Fruit fly (Drosophila melanogaster): ENCODE results near the gene CG9547.

The CG9547 gene

DNA sequence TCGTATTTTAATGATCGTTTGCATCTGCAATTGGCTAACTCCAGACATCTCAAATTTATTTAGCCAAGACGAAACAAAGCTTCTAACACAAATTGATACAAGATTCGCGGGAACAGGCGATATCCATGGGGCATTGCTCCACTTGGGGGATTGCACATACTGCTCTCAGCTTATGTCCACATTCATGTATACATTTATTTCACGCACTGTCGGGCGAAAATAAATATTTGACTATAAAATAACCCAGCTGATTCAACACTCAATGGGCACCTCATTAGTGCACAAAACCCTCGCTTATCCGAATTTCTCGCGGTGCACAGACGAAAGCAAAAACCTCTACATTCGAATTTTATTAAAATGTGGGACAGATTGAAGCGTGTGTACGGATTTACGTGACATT, 32.8 kb downstream of the CG9547 start (continued):
- TF ChIP-seq E2f2 (GFP tag; IDR thresholded peaks at IDR 0.05), result no peak; the same call in 1 of the 2 replicates
- TF ChIP-seq sna (GFP tag; IDR thresholded peaks at IDR 0.05; ENCODE audit: partially characterized antibody), result no peak
- no peak for TF ChIP-seq sima (GFP tag; optimal IDR thresholded peaks at IDR 0.05)
- TF ChIP-seq Dref (GFP tag; IDR thresholded peaks at IDR 0.05), result no peak
- TF ChIP-seq CG17912 (GFP tag; optimal IDR thresholded peaks at IDR 0.05), result no peak
- no peak for TF ChIP-seq twi (tag; optimal IDR thresholded peaks at IDR 0.05)
- TF ChIP-seq CG5180 (GFP tag; optimal IDR thresholded peaks at IDR 0.05), result peak; percentile 58
- TF ChIP-seq cg (GFP tag; optimal IDR thresholded peaks at IDR 0.05), result no peak
- peak; percentile 42 for TF ChIP-seq CG18599 (GFP tag; optimal IDR thresholded peaks at IDR 0.05)
- TF ChIP-seq phol (tag; optimal IDR thresholded peaks at IDR 0.05), result no peak
- TF ChIP-seq bab2 (GFP tag; optimal IDR thresholded peaks at IDR 0.05), result no peak
- no peak for TF ChIP-seq fd96Cb (tag; optimal IDR thresholded peaks at IDR 0.05)
- no peak for TF ChIP-seq fru (optimal IDR thresholded peaks at IDR 0.05)
- TF ChIP-seq CG17361 (GFP tag; IDR thresholded peaks at IDR 0.05), result no peak
- TF ChIP-seq Spps (tag; optimal IDR thresholded peaks at IDR 0.05), result peak; percentile 27
- TF ChIP-seq Sry-δ (GFP tag; optimal IDR thresholded peaks at IDR 0.05), result no peak
- TF ChIP-seq sens (GFP tag), result peak; percentile 55
- no peak for TF ChIP-seq Hmx (GFP tag; optimal IDR thresholded peaks at IDR 0.05)
- TF ChIP-seq gt (GFP tag; IDR thresholded peaks at IDR 0.05), result no peak
- TF ChIP-seq CG10274 (GFP tag; optimal IDR thresholded peaks at IDR 0.05), result peak; percentile 16
- no peak for TF ChIP-seq lmd (GFP tag; IDR thresholded peaks at IDR 0.05)
- peak; percentile 0 for TF ChIP-seq CG9817 (tag; optimal IDR thresholded peaks at IDR 0.05)
- no peak for TF ChIP-seq CG6654 (GFP tag; optimal IDR thresholded peaks at IDR 0.05)
- no peak for TF ChIP-seq mirr (GFP tag; optimal IDR thresholded peaks at IDR 0.05)
- no peak for TF ChIP-seq CkIIα-i1 (GFP tag; IDR thresholded peaks at IDR 0.05)
- no peak for TF ChIP-seq CG3838 (GFP tag; optimal IDR thresholded peaks at IDR 0.05)
- TF ChIP-seq nerfin-2 (GFP tag; IDR thresholded peaks at IDR 0.05; ENCODE audit: partially characterized antibody), result no peak
- no peak for TF ChIP-seq ro (GFP tag; IDR thresholded peaks at IDR 0.05)
- no peak for TF ChIP-seq Hand (GFP tag; optimal IDR thresholded peaks at IDR 0.05)
- TF ChIP-seq slp2 (GFP tag; optimal IDR thresholded peaks at IDR 0.05), result no peak
- TF ChIP-seq slbo (GFP tag; IDR thresholded peaks at IDR 0.05), result no peak
- no peak for TF ChIP-seq Hr3 (GFP tag; optimal IDR thresholded peaks at IDR 0.05)
- TF ChIP-seq sim (GFP tag; IDR thresholded peaks at IDR 0.05), result no peak
- TF ChIP-seq Mes4 (GFP tag; optimal IDR thresholded peaks at IDR 0.05), result no peak
- TF ChIP-seq CG7928 (GFP tag; optimal IDR thresholded peaks at IDR 0.05), result no peak
- no peak for TF ChIP-seq Dbx (GFP tag; IDR thresholded peaks at IDR 0.05)
- TF ChIP-seq CG7372 (GFP tag; IDR thresholded peaks at IDR 0.05), result no peak
- TF ChIP-seq Hmr (GFP tag; optimal IDR thresholded peaks at IDR 0.05), result peak; percentile 3
- no peak for TF ChIP-seq CG34422 (GFP tag; IDR thresholded peaks at IDR 0.05)
- no peak for TF ChIP-seq Dll (GFP tag; IDR thresholded peaks at IDR 0.05; ENCODE audit: partially characterized antibody)
- no peak for TF ChIP-seq Dp (GFP tag; optimal IDR thresholded peaks at IDR 0.05)
- no peak for TF ChIP-seq CG12942 (GFP tag; optimal IDR thresholded peaks at IDR 0.05)
- no peak for TF ChIP-seq CG30431 (GFP tag; optimal IDR thresholded peaks at IDR 0.05)
- no peak; the same call in 2 of the 3 replicates for TF ChIP-seq B-H1 (GFP tag; IDR thresholded peaks at IDR 0.05)
- TF ChIP-seq Rfx (GFP tag; IDR thresholded peaks at IDR 0.05), result no peak
- peak; percentile 25 for TF ChIP-seq nerfin-1 (tag; optimal IDR thresholded peaks at IDR 0.05)
- TF ChIP-seq CG12155 (GFP tag; optimal IDR thresholded peaks at IDR 0.05), result no peak
- no peak for TF ChIP-seq Myb (GFP tag; optimal IDR thresholded peaks at IDR 0.05)
- no peak for TF ChIP-seq Lpt (GFP tag; optimal IDR thresholded peaks at IDR 0.05)
- TF ChIP-seq Nf-YA (GFP tag; IDR thresholded peaks at IDR 0.05), result 0 out of 2 replicates have a peak, but pooled peaks have one; percentile 16
- TF ChIP-seq jigr1 (GFP tag; IDR thresholded peaks at IDR 0.05), result no peak
- TF ChIP-seq CG7963 (GFP tag; IDR thresholded peaks at IDR 0.05; ENCODE audit: partially characterized antibody), result no peak
- no peak for TF ChIP-seq ewg (GFP tag; optimal IDR thresholded peaks at IDR 0.05)

All from whole organism, embryonic.